Worm (Caenorhabditis elegans): ENCODE results near the gene F36D3.14.
"Not testable (repeated sequence)": the region's sequence is repeated elsewhere in the genome, so short reads cannot be mapped to it uniquely, and the experiment has no call there.

F36D3.14 gene

ce11 chrV:16534000-16534399 lies 30.9 kb upstream of the F36D3.14 start, which contains the start of gene cpr-2:
cpr-2 (minus strand) TSS chrV:16534100.
- TF ChIP-seq tbx-11 (GFP tag; IDR thresholded peaks at IDR 0.05) (no peak), B0310.2 (tag; optimal IDR thresholded peaks at IDR 0.05) (no peak), hnd-1 (tag; optimal IDR thresholded peaks at IDR 0.05) (no peak), tra-4 (tag; optimal IDR thresholded peaks at IDR 0.05) (no peak)

- TF ChIP-seq aly-1 (tag; optimal IDR thresholded peaks at IDR 0.05): no peak
- TF ChIP-seq tbx-37 (GFP tag; conservative IDR thresholded peaks at IDR 0.05): no peak
- TF ChIP-seq hmbx-1 (tag; optimal IDR thresholded peaks at IDR 0.05): no peak
- no peak for TF ChIP-seq hmg-4 (GFP tag; optimal IDR thresholded peaks at IDR 0.05)
- TF ChIP-seq pes-1 (GFP tag; IDR thresholded peaks at IDR 0.05): no peak
- no peak for TF ChIP-seq F13C5.2 (tag; optimal IDR thresholded peaks at IDR 0.05)
- no peak for TF ChIP-seq scrt-1 (GFP tag; IDR thresholded peaks at IDR 0.05)
- TF ChIP-seq ets-7 (tag; optimal IDR thresholded peaks at IDR 0.05): no peak
- no peak for TF ChIP-seq hnd-1 (tag; optimal IDR thresholded peaks at IDR 0.05)
- no peak for TF ChIP-seq flt-1 (GFP tag; IDR thresholded peaks at IDR 0.05)
- TF ChIP-seq ceh-36 (tag; optimal IDR thresholded peaks at IDR 0.05): no peak
- no peak for TF ChIP-seq B0310.2 (tag; optimal IDR thresholded peaks at IDR 0.05)
- no peak for TF ChIP-seq ceh-13 (GFP tag; optimal IDR thresholded peaks at IDR 0.05)
- no peak for TF ChIP-seq tbx-11 (GFP tag; IDR thresholded peaks at IDR 0.05)
- no peak for TF ChIP-seq ama-1 (optimal IDR thresholded peaks at IDR 0.05)
- no peak for TF ChIP-seq tra-4 (tag; optimal IDR thresholded peaks at IDR 0.05)
- TF ChIP-seq sea-1 (GFP tag; conservative IDR thresholded peaks at IDR 0.05): no peak
Observed at ce11 chrV:16527796-16528195, 24.7 kb upstream of the F36D3.14 start, which contains the start of gene F36D3.16. F36D3.16 (plus strand) TSS chrV:16528096.

- TF ChIP-seq hnd-1 (tag; optimal IDR thresholded peaks at IDR 0.05): no peak
- TF ChIP-seq ceh-36 (tag; optimal IDR thresholded peaks at IDR 0.05): no peak
- no peak for TF ChIP-seq ama-1 (optimal IDR thresholded peaks at IDR 0.05)
- no peak for TF ChIP-seq tra-4 (tag; optimal IDR thresholded peaks at IDR 0.05)
- TF ChIP-seq ceh-13 (GFP tag; optimal IDR thresholded peaks at IDR 0.05): no peak
- no peak for TF ChIP-seq sea-1 (GFP tag; conservative IDR thresholded peaks at IDR 0.05)
- TF ChIP-seq flt-1 (GFP tag; IDR thresholded peaks at IDR 0.05): no peak
- no peak for TF ChIP-seq ets-7 (tag; optimal IDR thresholded peaks at IDR 0.05)
- no peak for TF ChIP-seq pes-1 (GFP tag; IDR thresholded peaks at IDR 0.05)
- no peak for TF ChIP-seq hmg-4 (GFP tag; optimal IDR thresholded peaks at IDR 0.05)
Observed at ce11 chrV:16526858-16527257, 23.8 kb upstream of the F36D3.14 start, which contains the start of gene F36D3.8. F36D3.8 (plus strand) TSS chrV:16527158.

ce11 chrV:16522242-16522641 lies 19.2 kb upstream of the F36D3.14 start, which contains the start of gene srw-34:
srw-34 (minus strand) TSS chrV:16522342.
- TF ChIP-seq tra-4 (tag; optimal IDR thresholded peaks at IDR 0.05): no peak
- no peak for TF ChIP-seq B0310.2 (tag; optimal IDR thresholded peaks at IDR 0.05)

- TF ChIP-seq flt-1 (GFP tag; IDR thresholded peaks at IDR 0.05) (no peak), B0310.2 (tag; optimal IDR thresholded peaks at IDR 0.05) (no peak), tbx-37 (GFP tag; conservative IDR thresholded peaks at IDR 0.05) (no peak), tra-4 (tag; optimal IDR thresholded peaks at IDR 0.05) (no peak), hmg-4 (GFP tag; optimal IDR thresholded peaks at IDR 0.05) (no peak), ets-7 (tag; optimal IDR thresholded peaks at IDR 0.05) (no peak), scrt-1 (GFP tag; IDR thresholded peaks at IDR 0.05) (no peak)
Observed at ce11 chrV:16517619-16518018, 14.6 kb upstream of the F36D3.14 start, which contains the start of gene F36D3.4. F36D3.4 (minus strand) TSS chrV:16517719.

- TF ChIP-seq ceh-13 (GFP tag; optimal IDR thresholded peaks at IDR 0.05); hnd-1 (tag; optimal IDR thresholded peaks at IDR 0.05); aly-1 (tag; optimal IDR thresholded peaks at IDR 0.05): not testable (repeated sequence)
Observed at ce11 chrV:16515140-16515539, 12.1 kb upstream of the F36D3.14 start, which contains the start of gene F36D3.5. F36D3.5 (minus strand) TSS chrV:16515240.

- no peak for TF ChIP-seq sea-1 (GFP tag; conservative IDR thresholded peaks at IDR 0.05)
- TF ChIP-seq tbx-37 (GFP tag; conservative IDR thresholded peaks at IDR 0.05): no peak
- no peak for TF ChIP-seq ceh-13 (GFP tag; optimal IDR thresholded peaks at IDR 0.05)
- TF ChIP-seq scrt-1 (GFP tag; IDR thresholded peaks at IDR 0.05): no peak
Observed at ce11 chrV:16508667-16509066, 5.6 kb upstream of the F36D3.14 start, which contains the start of gene srr-3. srr-3 (minus strand) TSS chrV:16508767.

ce11 chrV:16506650-16507049 lies 3.6 kb upstream of the F36D3.14 start:
- TF ChIP-seq hmbx-1 (tag; optimal IDR thresholded peaks at IDR 0.05) (no peak), hnd-1 (tag; optimal IDR thresholded peaks at IDR 0.05) (no peak), pes-1 (GFP tag; IDR thresholded peaks at IDR 0.05) (no peak)

ce11 chrV:16505828-16506227 lies 2.8 kb upstream of the F36D3.14 start, which contains the start of gene nhr-54:
nhr-54 (minus strand) TSS chrV:16505928.
- no peak for TF ChIP-seq ama-1 (optimal IDR thresholded peaks at IDR 0.05)
- no peak for TF ChIP-seq F13C5.2 (tag; optimal IDR thresholded peaks at IDR 0.05)
- no peak for TF ChIP-seq tra-4 (tag; optimal IDR thresholded peaks at IDR 0.05)
- TF ChIP-seq hmg-4 (GFP tag; optimal IDR thresholded peaks at IDR 0.05): no peak
- TF ChIP-seq sea-1 (GFP tag; conservative IDR thresholded peaks at IDR 0.05): no peak
